Fruit fly (Drosophila melanogaster) whole organism, embryonic: Measurements from ENCODE around the gene CG14715.

Experiments used
- CG14667 ChIP-seq: fragments of 200-800 bp; sonication (Bioruptor generic); IDR thresholded peaks from 2 replicates; pipeline ENCODE4 v1.3.6; 2022; ENCODE audit warnings: missing biosample characterization, missing genetic modification characterization
- CG2116 ChIP-seq: fragments of 200-800 bp; sonication (Bioruptor generic); optimal IDR thresholded peaks from 3 replicates; lab custom pipeline; 2018; ENCODE audit warnings: missing biosample characterization, mild to moderate bottlenecking, missing genetic modification characterization

- TF ChIP-seq CG2116 (no peak), CG14667 (GFP tag; lab: Robert Waterston, UW) (no peak)
These were observed 25.4 kb upstream of the CG14715 start for dm6 chr3R:11648356-11649355.
